Fruit fly (Drosophila melanogaster) whole organism, embryonic: ENCODE data around the gene CG14036.

Source experiments
- CG2120 ChIP-seq: fragments of 200-800 bp; sonication (Bioruptor generic); optimal IDR thresholded peaks from 3 replicates; lab custom pipeline; 2016; ENCODE audit warnings: missing biosample characterization, missing genetic modification characterization
- CG4328 ChIP-seq: fragments of 200-800 bp; sonication (Bioruptor generic); optimal IDR thresholded peaks from 3 replicates; lab custom pipeline; 2017; ENCODE audit warnings: missing biosample characterization, missing genetic modification reagents, missing genetic modification characterization
- E2f2 ChIP-seq: fragments of 200-800 bp; sonication (Bioruptor generic); IDR thresholded peaks from 2 replicates; pipeline ENCODE4 v1.3.6; 2022; ENCODE audit warnings: missing biosample characterization, missing genetic modification characterization
- HmgZ ChIP-seq: fragments of 200-800 bp; sonication (Bioruptor generic); optimal IDR thresholded peaks from 2 replicates; lab custom pipeline; 2018; ENCODE audit warnings: missing biosample characterization, mild to moderate bottlenecking, missing genetic modification characterization
- crc ChIP-seq: fragments of 200-800 bp; sonication (Bioruptor generic); optimal IDR thresholded peaks from 2 replicates; lab custom pipeline; 2016; ENCODE audit warnings: missing biosample characterization, missing genetic modification characterization
- ken ChIP-seq: fragments of 200-800 bp; sonication (Bioruptor generic); IDR thresholded peaks from 3 replicates; pipeline ENCODE4 v1.3.6; 2022; ENCODE audit warnings: missing biosample characterization, missing genetic modification characterization

dm6 chr2L:5027321-5028069, 27.3 kb downstream of the CG14036 start:
- no peak for TF ChIP-seq crc
- TF ChIP-seq E2f2: no peak
- TF ChIP-seq CG2120 (GFP tag; lab: Kevin White, UChicago): no peak
- TF ChIP-seq ken (GFP tag; lab: Robert Waterston, UW): no peak
- TF ChIP-seq HmgZ (tag; lab: Kevin White, UChicago): no peak
- no peak for TF ChIP-seq CG4328 (GFP tag; lab: Kevin White, UChicago)
